Worm (Caenorhabditis elegans): ENCODE measurements around the gene hrpa-1.
A peak's percentile ranks its signal among the peaks of the same experiment; 100 is the strongest.

hrpa-1 gene

ce11 chrIV:3385337-3386215 is 46.9 kb upstream of the hrpa-1 start, which contains the start of gene mai-2 (continued):
- TF ChIP-seq skn-1 (tag; optimal IDR thresholded peaks at IDR 0.05) (peak; percentile 57), snu-23 (GFP tag; optimal IDR thresholded peaks at IDR 0.05) (peak; percentile 84), snpc-4 (tag; optimal IDR thresholded peaks at IDR 0.05) (peak; percentile 26), unc-62 (GFP tag; optimal IDR thresholded peaks at IDR 0.05) (no peak), vab-15 (tag; optimal IDR thresholded peaks at IDR 0.05) (no peak), ztf-11 (tag; optimal IDR thresholded peaks at IDR 0.05) (peak in 1 of 2 experiments; percentile 12), unc-98 (GFP tag; IDR thresholded peaks at IDR 0.05) (0 out of 2 replicates have a peak, but pooled peaks have one; percentile 34), fos-1 (tag; optimal IDR thresholded peaks at IDR 0.05) (peak; percentile 58), mdl-1 (tag; optimal IDR thresholded peaks at IDR 0.05) (peak in 1 of 2 experiments; percentile 45), lin-39 (tag; optimal IDR thresholded peaks at IDR 0.05) (peak; percentile 18), rnt-1 (tag; optimal IDR thresholded peaks at IDR 0.05) (peak; percentile 70), nhr-90 (tag; optimal IDR thresholded peaks at IDR 0.05; ENCODE audit: poor library complexity) (peak; percentile 41), dsc-1 (tag; optimal IDR thresholded peaks at IDR 0.05) (peak; percentile 14), ama-1 (optimal IDR thresholded peaks at IDR 0.05) (no peak), pag-3 (tag; optimal IDR thresholded peaks at IDR 0.05; ENCODE audit: borderline replicate concordance, insufficient read depth) (no peak), zag-1 (tag; optimal IDR thresholded peaks at IDR 0.05) (no peak), nhr-20 (tag; optimal IDR thresholded peaks at IDR 0.05) (peak; percentile 66), ceh-88 (GFP tag; IDR thresholded peaks at IDR 0.05) (peak; percentile 10; the same call in 1 of the 2 replicates), lin-15B (tag; optimal IDR thresholded peaks at IDR 0.05) (peak; percentile 61), ceh-90 (tag; optimal IDR thresholded peaks at IDR 0.05) (no peak), mef-2 (tag; optimal IDR thresholded peaks at IDR 0.05) (no peak), elt-3 (tag; optimal IDR thresholded peaks at IDR 0.05) (peak in 2 of 6 experiments; percentile 28 to 29), pax-3 (tag; optimal IDR thresholded peaks at IDR 0.05) (peak; percentile 12), unc-86 (tag; optimal IDR thresholded peaks at IDR 0.05) (peak; percentile 60), nhr-77 (tag; optimal IDR thresholded peaks at IDR 0.05) (peak; percentile 45), fkh-10 (GFP tag; optimal IDR thresholded peaks at IDR 0.05) (peak; percentile 21), nhr-28 (tag; optimal IDR thresholded peaks at IDR 0.05) (no peak), ceh-8 (GFP tag; optimal IDR thresholded peaks at IDR 0.05) (peak; percentile 48), nhr-47 (tag; optimal IDR thresholded peaks at IDR 0.05) (peak; percentile 73), nhr-85 (tag) (peak; percentile 63), pqm-1 (tag; optimal IDR thresholded peaks at IDR 0.05) (no peak), hpl-2 (GFP tag; optimal IDR thresholded peaks at IDR 0.05) (no peak), nhr-71 (tag; optimal IDR thresholded peaks at IDR 0.05) (peak; percentile 80), efl-3 (GFP tag; optimal IDR thresholded peaks at IDR 0.05) (no peak), efl-1 (optimal IDR thresholded peaks at IDR 0.05) (peak; percentile 61 to 94), efl-1 (GFP tag; optimal IDR thresholded peaks at IDR 0.05 in 1 of 2) (peak; percentile 94 to 99), mep-1 (tag; optimal IDR thresholded peaks at IDR 0.05) (peak; percentile 49), C34B4.2 (tag; optimal IDR thresholded peaks at IDR 0.05) (no peak), nhr-19 (GFP tag; conservative IDR thresholded peaks at IDR 0.05) (peak; percentile 65), sptf-1 (tag; optimal IDR thresholded peaks at IDR 0.05) (no peak), xbp-1 (tag; optimal IDR thresholded peaks at IDR 0.05) (peak; percentile 65), blmp-1 (tag; optimal IDR thresholded peaks at IDR 0.05) (peak; percentile 27), elt-2 (tag; optimal IDR thresholded peaks at IDR 0.05) (peak; percentile 14), jun-1 (tag; optimal IDR thresholded peaks at IDR 0.05) (no peak)
